Worm (Caenorhabditis elegans): ENCODE results near the gene dhs-29.

- TF ChIP-seq nhr-25 (tag; optimal IDR thresholded peaks at IDR 0.05; ENCODE audit: borderline replicate concordance, insufficient read depth) (no peak), Y105C5A.15 (GFP tag; IDR thresholded peaks at IDR 0.05) (no peak), saeg-2 (GFP tag; IDR thresholded peaks at IDR 0.05) (no peak), snpc-4 (tag; optimal IDR thresholded peaks at IDR 0.05) (no peak), rbr-2 (tag; optimal IDR thresholded peaks at IDR 0.05) (no peak), mdl-1 (tag; optimal IDR thresholded peaks at IDR 0.05) (no peak), pqm-1 (tag; optimal IDR thresholded peaks at IDR 0.05) (no peak), nhr-6 (tag; optimal IDR thresholded peaks at IDR 0.05) (no peak), Y75B8A.6 (GFP tag; IDR thresholded peaks at IDR 0.05) (no peak), zag-1 (tag; optimal IDR thresholded peaks at IDR 0.05) (no peak), vab-7 (GFP tag; IDR thresholded peaks at IDR 0.05) (no peak), nhr-42 (GFP tag; IDR thresholded peaks at IDR 0.05) (no peak)
Measured at ce11 chrX:7652308-7652707, 12.4 kb downstream of the dhs-29 start.
